Fruit fly (Drosophila melanogaster) whole organism, embryonic: ENCODE measurements around the gene CG15725.

Experiments used
- Blimp-1 ChIP-seq: fragments of 200-800 bp; sonication (Bioruptor generic); optimal IDR thresholded peaks from 3 replicates; lab custom pipeline; 2018; ENCODE audit warnings: missing biosample characterization, missing genetic modification characterization, mild to moderate bottlenecking, moderate library complexity, missing genetic modification reagents
- CG1024 ChIP-seq: fragments of 200-800 bp; sonication (Bioruptor generic); IDR thresholded peaks from 2 replicates; pipeline ENCODE4 v1.3.6; 2022; ENCODE audit warnings: missing biosample characterization, missing genetic modification characterization
- CG10366 ChIP-seq: fragments of 200-800 bp; sonication (Bioruptor generic); IDR thresholded peaks from 2 replicates; pipeline ENCODE4 v1.3.6; 2022; ENCODE audit warnings: missing biosample characterization, missing genetic modification characterization
- CG10565 ChIP-seq: fragments of 200-800 bp; sonication (Bioruptor generic); optimal IDR thresholded peaks from 3 replicates; lab custom pipeline; 2016; ENCODE audit warnings: missing biosample characterization, mild to moderate bottlenecking, missing genetic modification characterization
- CG10979 ChIP-seq: fragments of 200-800 bp; sonication (Bioruptor generic); optimal IDR thresholded peaks from 2 replicates; lab custom pipeline; 2018; ENCODE audit warnings: missing biosample characterization, mild to moderate bottlenecking, missing genetic modification characterization, moderate library complexity
- CG1233 ChIP-seq: fragments of 200-800 bp; sonication (Bioruptor generic); optimal IDR thresholded peaks from 4 replicates; lab custom pipeline; 2018; ENCODE audit warnings: missing biosample characterization, mild to moderate bottlenecking, missing genetic modification characterization
- CG13424 ChIP-seq: fragments of 200-800 bp; sonication (Bioruptor generic); optimal IDR thresholded peaks from 2 replicates; lab custom pipeline; 2019; ENCODE audit warnings: missing biosample characterization, mild to moderate bottlenecking, missing genetic modification characterization, moderate library complexity
- CG13894 ChIP-seq: fragments of 200-800 bp; sonication (Bioruptor generic); optimal IDR thresholded peaks from 3 replicates; lab custom pipeline; 2018; ENCODE audit warnings: missing biosample characterization, mild to moderate bottlenecking, missing genetic modification characterization, moderate library complexity
- CG14667 ChIP-seq: fragments of 200-800 bp; sonication (Bioruptor generic); IDR thresholded peaks from 2 replicates; pipeline ENCODE4 v1.3.6; 2022; ENCODE audit warnings: missing biosample characterization, missing genetic modification characterization
- CG14965 ChIP-seq: fragments of 200-800 bp; sonication (Bioruptor generic); optimal IDR thresholded peaks from 2 replicates; lab custom pipeline; 2016; ENCODE audit warnings: missing biosample characterization, missing genetic modification characterization, borderline replicate concordance
- CG15479 ChIP-seq: fragments of 200-800 bp; sonication (Bioruptor generic); optimal IDR thresholded peaks from 3 replicates; lab custom pipeline; 2019; ENCODE audit warnings: missing biosample characterization, mild to moderate bottlenecking, missing genetic modification characterization, moderate library complexity
- CG18764 ChIP-seq: fragments of 200-800 bp; sonication (Bioruptor generic); optimal IDR thresholded peaks from 3 replicates; lab custom pipeline; 2016; ENCODE audit warnings: missing biosample characterization, missing genetic modification characterization
- CG30020 ChIP-seq: fragments of 200-800 bp; optimal IDR thresholded peaks from 2 replicates; lab custom pipeline; 2019; ENCODE audit warnings: missing biosample characterization, mild to moderate bottlenecking, missing genetic modification characterization, moderate library complexity
- CG31365 ChIP-seq: fragments of 200-800 bp; sonication (Bioruptor generic); optimal IDR thresholded peaks from 2 replicates; lab custom pipeline; 2018; ENCODE audit warnings: missing biosample characterization, mild to moderate bottlenecking, missing genetic modification characterization
- CG4424 ChIP-seq: fragments of 200-800 bp; sonication (Bioruptor generic); optimal IDR thresholded peaks from 3 replicates; lab custom pipeline; 2016; ENCODE audit warnings: missing biosample characterization, missing genetic modification characterization
- CG4854 ChIP-seq: fragments of 200-800 bp; sonication (Bioruptor generic); optimal IDR thresholded peaks from 2 replicates; lab custom pipeline; 2016; ENCODE audit warnings: missing biosample characterization, missing genetic modification characterization, inconsistent platforms
- CG6683 ChIP-seq: fragments of 200-800 bp; sonication (Bioruptor generic); optimal IDR thresholded peaks from 2 replicates; lab custom pipeline; 2017; ENCODE audit warnings: missing biosample characterization, mild to moderate bottlenecking, missing genetic modification characterization, missing genetic modification reagents
- CG6689 ChIP-seq: fragments of 200-800 bp; sonication (Bioruptor generic); IDR thresholded peaks from 2 replicates; pipeline ENCODE4 v1.3.6; 2022; ENCODE audit warnings: missing biosample characterization, missing genetic modification characterization
- CG6765 ChIP-seq: fragments of 200-800 bp; sonication (Bioruptor generic); optimal IDR thresholded peaks from 3 replicates; lab custom pipeline; 2017; ENCODE audit warnings: missing biosample characterization, mild to moderate bottlenecking, missing genetic modification characterization
- CG6854 ChIP-seq: fragments of 200-800 bp; sonication (Bioruptor generic); optimal IDR thresholded peaks from 3 replicates; lab custom pipeline; 2017; ENCODE audit warnings: missing biosample characterization, mild to moderate bottlenecking, missing genetic modification characterization
- CG8478 ChIP-seq: fragments of >200 bp; optimal IDR thresholded peaks from 2 replicates; lab custom pipeline; 2018
- Dad ChIP-seq: fragments of 200-800 bp; sonication (Bioruptor generic); optimal IDR thresholded peaks from 3 replicates; lab custom pipeline; 2016; ENCODE audit warnings: missing biosample characterization, missing genetic modification characterization
- Dll ChIP-seq: fragments of 200-800 bp; sonication (Bioruptor generic); IDR thresholded peaks from 4 replicates; pipeline ENCODE4 v1.3.6; 2022; ENCODE audit warnings: missing biosample characterization, missing genetic modification characterization; ENCODE audit not compliant: partially characterized antibody
- HHEX ChIP-seq: fragments of 200-800 bp; sonication (Bioruptor generic); optimal IDR thresholded peaks from 3 replicates; lab custom pipeline; 2017; ENCODE audit warnings: missing biosample characterization, mild to moderate bottlenecking, missing genetic modification characterization, missing genetic modification reagents
- HLH4C ChIP-seq: fragments of 200-800 bp; sonication (Bioruptor generic); IDR thresholded peaks from 3 replicates; pipeline ENCODE4 v1.3.6; 2022; ENCODE audit warnings: missing biosample characterization, missing genetic modification characterization; ENCODE audit not compliant: partially characterized antibody
- Hmx ChIP-seq: fragments of 200-800 bp; sonication (Bioruptor generic); optimal IDR thresholded peaks from 2 replicates; lab custom pipeline; 2016; ENCODE audit warnings: missing biosample characterization, missing genetic modification characterization
- Hr78 ChIP-seq, 2 experiments: fragments of 200-800 bp in 1 of 2; fragments of >200 bp in 1 of 2; sonication (Bioruptor generic) in 1 of 2; optimal IDR thresholded peaks; 2 replicates each; lab custom pipeline; 2017 to 2019; ENCODE audit warnings: missing biosample characterization in 2 of 2, missing genetic modification characterization in 2 of 2, mild to moderate bottlenecking in 1 of 2, moderate library complexity in 1 of 2
- Lim3 ChIP-seq: fragments of 200-800 bp; sonication (Bioruptor generic); IDR thresholded peaks from 2 replicates; pipeline ENCODE4 v1.3.6; 2022; ENCODE audit warnings: missing biosample characterization, missing genetic modification characterization
- NC2α ChIP-seq: fragments of 200-800 bp; sonication (Bioruptor generic); optimal IDR thresholded peaks from 2 replicates; lab custom pipeline; 2016; ENCODE audit warnings: missing biosample characterization, missing genetic modification characterization
- NfI ChIP-seq: fragments of 200-800 bp; sonication (Bioruptor generic); optimal IDR thresholded peaks from 3 replicates; lab custom pipeline; 2018; ENCODE audit warnings: missing biosample characterization, mild to moderate bottlenecking, missing genetic modification characterization, moderate library complexity
- Pdp1 ChIP-seq, 2 experiments: fragments of 200-800 bp; sonication (Bioruptor generic); optimal IDR thresholded peaks; 3 replicates each; lab custom pipeline; 2016; ENCODE audit warnings: missing biosample characterization in 2 of 2, missing genetic modification characterization in 2 of 2, mild to moderate bottlenecking in 1 of 2, moderate library complexity in 1 of 2
- Scr ChIP-seq: fragments of 200-800 bp; sonication (Bioruptor generic); IDR thresholded peaks from 2 replicates; pipeline ENCODE4 v1.3.6; 2022; ENCODE audit warnings: missing biosample characterization, missing genetic modification characterization; ENCODE audit not compliant: partially characterized antibody
- bbx ChIP-seq: fragments of 200-800 bp; sonication (Bioruptor generic); IDR thresholded peaks from 2 replicates; pipeline ENCODE4 v1.3.6; 2022; ENCODE audit warnings: missing biosample characterization, missing genetic modification characterization; ENCODE audit not compliant: partially characterized antibody
- cg ChIP-seq: fragments of 200-800 bp; sonication (Bioruptor generic); optimal IDR thresholded peaks from 3 replicates; lab custom pipeline; 2019; ENCODE audit warnings: missing biosample characterization, mild to moderate bottlenecking, missing genetic modification characterization, moderate library complexity
- dysf ChIP-seq: fragments of 200-800 bp; sonication (Bioruptor generic); IDR thresholded peaks from 3 replicates; pipeline ENCODE4 v1.3.6; 2022; ENCODE audit warnings: missing biosample characterization, missing genetic modification characterization
- ftz-f1 ChIP-seq: fragments of 200-800 bp; sonication (Bioruptor generic); optimal IDR thresholded peaks from 2 replicates; lab custom pipeline; 2016; ENCODE audit warnings: missing biosample characterization, missing genetic modification characterization
- hth ChIP-seq: fragments of >200 bp; optimal IDR thresholded peaks from 2 replicates; lab custom pipeline; 2017; ENCODE audit warnings: inconsistent platforms
- kay ChIP-seq: fragments of 200-800 bp; sonication (Bioruptor generic); optimal IDR thresholded peaks from 2 replicates; lab custom pipeline; 2016; ENCODE audit warnings: missing biosample characterization, missing genetic modification characterization
- luna ChIP-seq: fragments of 200-800 bp; sonication (Bioruptor generic); optimal IDR thresholded peaks from 2 replicates; lab custom pipeline; 2016; ENCODE audit warnings: missing biosample characterization, missing genetic modification characterization
- mld ChIP-seq: fragments of 200-800 bp; sonication (Bioruptor generic); IDR thresholded peaks from 3 replicates; pipeline ENCODE4 v1.3.6; 2022; ENCODE audit warnings: missing biosample characterization, missing genetic modification characterization; ENCODE audit not compliant: partially characterized antibody
- nau ChIP-seq: fragments of 200-800 bp; sonication (Bioruptor generic); optimal IDR thresholded peaks from 3 replicates; lab custom pipeline; 2017; ENCODE audit warnings: missing biosample characterization, mild to moderate bottlenecking, missing genetic modification characterization, missing genetic modification reagents
- nom ChIP-seq: fragments of 200-800 bp; sonication (Bioruptor generic); optimal IDR thresholded peaks from 2 replicates; lab custom pipeline; 2017; ENCODE audit warnings: missing biosample characterization, missing genetic modification characterization, mild to moderate bottlenecking, moderate library complexity, missing genetic modification reagents
- phol ChIP-seq: fragments of 200-800 bp; sonication (Bioruptor generic); optimal IDR thresholded peaks from 3 replicates; lab custom pipeline; 2018; ENCODE audit warnings: missing biosample characterization, mild to moderate bottlenecking, missing genetic modification characterization, moderate library complexity
- psq ChIP-seq: fragments of 200-800 bp; sonication (Bioruptor generic); optimal IDR thresholded peaks from 2 replicates; lab custom pipeline; 2017; ENCODE audit warnings: missing biosample characterization, missing genetic modification characterization
- sc ChIP-seq, 3 experiments: fragments of >200 bp in 2 of 3; fragments of 200-800 bp in 1 of 3; sonication (Bioruptor generic) in 1 of 3; optimal IDR thresholded peaks; 2 replicates in 2 of 3; 3 replicates in 1 of 3; lab custom pipeline; 2017; ENCODE audit warnings: mild to moderate bottlenecking in 1 of 3, missing biosample characterization in 1 of 3, missing genetic modification characterization in 1 of 3, missing genetic modification reagents in 1 of 3
- sim ChIP-seq: fragments of 200-800 bp; sonication (Bioruptor generic); IDR thresholded peaks from 2 replicates; pipeline ENCODE4 v1.3.6; 2022; ENCODE audit warnings: missing biosample characterization, missing genetic modification characterization
- slbo ChIP-seq: fragments of 200-800 bp; sonication (Bioruptor generic); IDR thresholded peaks from 2 replicates; pipeline ENCODE4 v1.3.6; 2022; ENCODE audit warnings: missing biosample characterization, missing genetic modification characterization
- sug ChIP-seq: fragments of 200-800 bp; optimal IDR thresholded peaks from 2 replicates; lab custom pipeline; 2019; ENCODE audit warnings: missing biosample characterization, mild to moderate bottlenecking, missing genetic modification characterization, moderate library complexity
- tx ChIP-seq: fragments of 200-800 bp; sonication (Bioruptor generic); optimal IDR thresholded peaks from 2 replicates; lab custom pipeline; 2016; ENCODE audit warnings: missing biosample characterization, missing genetic modification characterization
- zf30C ChIP-seq: fragments of 200-800 bp; sonication (Bioruptor generic); optimal IDR thresholded peaks from 3 replicates; lab custom pipeline; 2018; ENCODE audit warnings: missing biosample characterization, mild to moderate bottlenecking, missing genetic modification characterization

The CG15725 gene

dm6 chrX:12754348-12754733 lies 48.7 kb downstream of the CG15725 start (continued):
- TF ChIP-seq CG10979 (tag; lab: Kevin White, UChicago) (peak; percentile 82), CG14965 (GFP tag; lab: Kevin White, UChicago) (peak; percentile 6), hth (lab: Kevin White, UChicago) (no peak), slbo (peak; percentile 99), NC2α (GFP tag; lab: Kevin White, UChicago) (peak; percentile 62), CG4854 (GFP tag; lab: Kevin White, UChicago) (peak; percentile 75), CG13894 (tag; lab: Kevin White, UChicago) (peak; percentile 76), Lim3 (GFP tag; lab: Robert Waterston, UW) (peak; percentile 89), Dad (peak; percentile 78), CG1024 (peak; percentile 83), HHEX (GFP tag; lab: Kevin White, UChicago) (peak; percentile 88), CG10366 (GFP tag; lab: Robert Waterston, UW) (peak; percentile 97), Dll (GFP tag; lab: Robert Waterston, UW) (no peak), CG6854 (GFP tag; lab: Kevin White, UChicago) (peak; percentile 88), CG8478 (no peak), luna (GFP tag; lab: Kevin White, UChicago) (no peak), cg (GFP tag; lab: Kevin White, UChicago) (no peak), NfI (peak; percentile 88), nom (GFP tag; lab: Kevin White, UChicago) (peak; percentile 91), CG6765 (GFP tag; lab: Kevin White, UChicago) (peak; percentile 56), CG1233 (GFP tag; lab: Kevin White, UChicago) (peak; percentile 80), sug (tag; lab: Kevin White, UChicago) (peak; percentile 56), Pdp1 (GFP tag; optimal IDR thresholded peaks at IDR 0.05; lab: Kevin White, UChicago) (peak; percentile 87 to 89), psq (no peak), CG6689 (GFP tag; lab: Robert Waterston, UW) (peak; percentile 96), CG13424 (tag; lab: Kevin White, UChicago) (peak; percentile 88), mld (GFP tag; lab: Robert Waterston, UW) (no peak), CG4424 (GFP tag; lab: Kevin White, UChicago) (peak; percentile 90), CG10565 (GFP tag; lab: Kevin White, UChicago) (peak; percentile 46), kay (peak; percentile 60), CG31365 (tag; lab: Kevin White, UChicago) (peak; percentile 72), sc (optimal IDR thresholded peaks at IDR 0.05; lab: Kevin White, UChicago) (no peak), sc (GFP tag; optimal IDR thresholded peaks at IDR 0.05; lab: Kevin White, UChicago) (peak; percentile 65), CG15479 (GFP tag; lab: Kevin White, UChicago) (no peak), phol (tag; lab: Kevin White, UChicago) (peak; percentile 89), ftz-f1 (GFP tag; lab: Kevin White, UChicago) (no peak), dysf (GFP tag; lab: Robert Waterston, UW) (peak; percentile 97), HLH4C (GFP tag; lab: Robert Waterston, UW) (no peak), bbx (GFP tag; lab: Robert Waterston, UW) (no peak), CG30020 (tag; lab: Kevin White, UChicago) (peak; percentile 22), tx (GFP tag; lab: Kevin White, UChicago) (peak; percentile 74), zf30C (no peak), Blimp-1 (GFP tag; lab: Kevin White, UChicago) (peak; percentile 77), CG6683 (peak; percentile 85), Hr78 (GFP tag; optimal IDR thresholded peaks at IDR 0.05; lab: Kevin White, UChicago) (no peak), nau (GFP tag; lab: Kevin White, UChicago) (peak; percentile 59), sim (GFP tag; lab: Robert Waterston, UW) (0 out of 2 replicates have a peak, but pooled peaks have one; percentile 57), CG18764 (peak; percentile 71), CG14667 (GFP tag; lab: Robert Waterston, UW) (peak; percentile 95), Hmx (GFP tag; lab: Kevin White, UChicago) (peak; percentile 79), Scr (GFP tag; lab: Robert Waterston, UW) (no peak)
